Worm (Caenorhabditis elegans): ENCODE data around the gene B0272.4.
A peak's percentile ranks its signal among the peaks of the same experiment; 100 is the strongest.

B0272.4 gene

ce11 chrX:9428059-9428458 lies at the start of gene B0272.4:
B0272.4 (plus strand) TSS chrX:9428431.
- TF ChIP-seq nhr-237 (tag; optimal IDR thresholded peaks at IDR 0.05) (no peak), ceh-28 (tag; optimal IDR thresholded peaks at IDR 0.05) (peak; percentile 16), ztf-11 (tag; optimal IDR thresholded peaks at IDR 0.05) (no peak), nhr-25 (tag; optimal IDR thresholded peaks at IDR 0.05) (no peak), ztf-4 (tag; optimal IDR thresholded peaks at IDR 0.05) (no peak), pha-4 (tag; optimal IDR thresholded peaks at IDR 0.05) (peak; percentile 9), sea-2 (GFP tag; optimal IDR thresholded peaks at IDR 0.05) (no peak), skn-1 (tag; optimal IDR thresholded peaks at IDR 0.05) (peak; percentile 45), nhr-76 (tag; optimal IDR thresholded peaks at IDR 0.05) (no peak), pqm-1 (tag; optimal IDR thresholded peaks at IDR 0.05) (peak; percentile 97), elt-2 (tag; optimal IDR thresholded peaks at IDR 0.05) (peak; percentile 93), aly-2 (tag; optimal IDR thresholded peaks at IDR 0.05) (no peak), snpc-4 (tag; optimal IDR thresholded peaks at IDR 0.05) (no peak), jun-1 (tag; optimal IDR thresholded peaks at IDR 0.05) (no peak)

- TF ChIP-seq lsy-12 (tag; optimal IDR thresholded peaks at IDR 0.05) (no peak), tbx-2 (tag; optimal IDR thresholded peaks at IDR 0.05) (no peak), nhr-25 (tag; optimal IDR thresholded peaks at IDR 0.05) (no peak), fkh-2 (tag; optimal IDR thresholded peaks at IDR 0.05) (no peak), jun-1 (tag; optimal IDR thresholded peaks at IDR 0.05) (no peak), ztf-4 (tag; optimal IDR thresholded peaks at IDR 0.05) (no peak), unc-39 (tag; optimal IDR thresholded peaks at IDR 0.05) (no peak), aly-2 (tag; optimal IDR thresholded peaks at IDR 0.05) (no peak), ceh-82 (tag; optimal IDR thresholded peaks at IDR 0.05) (no peak), hmg-11 (tag; optimal IDR thresholded peaks at IDR 0.05) (no peak), egl-5 (tag; optimal IDR thresholded peaks at IDR 0.05) (no peak), nhr-11 (tag; optimal IDR thresholded peaks at IDR 0.05) (no peak), zag-1 (tag; optimal IDR thresholded peaks at IDR 0.05) (no peak), nhr-77 (tag; optimal IDR thresholded peaks at IDR 0.05) (no peak), elt-1 (tag; optimal IDR thresholded peaks at IDR 0.05) (no peak), nhr-43 (tag; optimal IDR thresholded peaks at IDR 0.05; ENCODE audit: poor library complexity, severe bottlenecking) (no peak)
Measured at ce11 chrX:9387041-9387440, 41.2 kb upstream of the B0272.4 start, which contains the start of gene C23F12.4. C23F12.4 (plus strand) TSS chrX:9387341.

ce11 chrX:9388686-9389085 lies 39.5 kb upstream of the B0272.4 start:
- no peak for TF ChIP-seq tbx-2 (tag; optimal IDR thresholded peaks at IDR 0.05)
- TF ChIP-seq nhr-76 (tag; optimal IDR thresholded peaks at IDR 0.05) = no peak
- no peak for TF ChIP-seq ZK546.5 (tag; optimal IDR thresholded peaks at IDR 0.05)
- TF ChIP-seq nhr-11 (tag; optimal IDR thresholded peaks at IDR 0.05) = no peak
- TF ChIP-seq skn-1 (tag; optimal IDR thresholded peaks at IDR 0.05) = no peak
- TF ChIP-seq pha-4 (tag; optimal IDR thresholded peaks at IDR 0.05) = no peak
- no peak for TF ChIP-seq ceh-16 (tag; optimal IDR thresholded peaks at IDR 0.05)
- TF ChIP-seq egl-27 (tag; optimal IDR thresholded peaks at IDR 0.05) = no peak
- no peak for TF ChIP-seq nhr-25 (tag; optimal IDR thresholded peaks at IDR 0.05)
- no peak for TF ChIP-seq mdl-1 (tag; optimal IDR thresholded peaks at IDR 0.05)
- TF ChIP-seq ztf-4 (tag; optimal IDR thresholded peaks at IDR 0.05) = no peak
- TF ChIP-seq nfya-1 (tag; optimal IDR thresholded peaks at IDR 0.05; ENCODE audit: insufficient read depth) = no peak
- TF ChIP-seq pqm-1 (tag; optimal IDR thresholded peaks at IDR 0.05) = no peak
- no peak for TF ChIP-seq lsy-12 (tag; optimal IDR thresholded peaks at IDR 0.05)
- no peak for TF ChIP-seq elt-2 (tag; optimal IDR thresholded peaks at IDR 0.05)
- no peak for TF ChIP-seq unc-39 (tag; optimal IDR thresholded peaks at IDR 0.05)

- no peak for TF ChIP-seq ztf-4 (tag; optimal IDR thresholded peaks at IDR 0.05)
Measured at ce11 chrX:9391345-9391744, 36.9 kb upstream of the B0272.4 start, which contains the start of gene C23F12.3. C23F12.3 (plus strand) TSS chrX:9391645.

ce11 chrX:9393750-9394149 lies 34.5 kb upstream of the B0272.4 start, which contains the start of gene C23F12.9:
C23F12.9 (plus strand) TSS chrX:9394050.
- TF ChIP-seq elt-3 (tag; optimal IDR thresholded peaks at IDR 0.05) (no peak), nfya-1 (tag; optimal IDR thresholded peaks at IDR 0.05; ENCODE audit: insufficient read depth) (no peak), nhr-28 (tag; optimal IDR thresholded peaks at IDR 0.05) (no peak), sea-2 (GFP tag; optimal IDR thresholded peaks at IDR 0.05) (no peak), fkh-2 (tag; optimal IDR thresholded peaks at IDR 0.05) (no peak), elt-2 (tag; optimal IDR thresholded peaks at IDR 0.05) (no peak), nhr-25 (tag; optimal IDR thresholded peaks at IDR 0.05) (no peak)
